Fruit fly (Drosophila melanogaster): ENCODE results near the gene Efhc1.1.

Gene Efhc1.1

dm6 chrX:15745905-15746681 lies 37.4 kb downstream of the Efhc1.1 start, which contains the start of the genes CG8944 and CCT6:
Gene CG8944 (minus strand): TSS chrX:15746231.
Gene CCT6 (plus strand): TSS chrX:15746648.
- no peak for TF ChIP-seq CG7045 (GFP tag; optimal IDR thresholded peaks at IDR 0.05)
- TF ChIP-seq Mnt (GFP tag; optimal IDR thresholded peaks at IDR 0.05), result peak; percentile 34
- no peak for TF ChIP-seq cic (GFP tag; optimal IDR thresholded peaks at IDR 0.05)
- no peak for TF ChIP-seq kay (GFP tag; ENCODE audit: borderline replicate concordance)
- no peak for TF ChIP-seq Clk (GFP tag; optimal IDR thresholded peaks at IDR 0.05)
- TF ChIP-seq cnc (optimal IDR thresholded peaks at IDR 0.05), result no peak
- peak; percentile 22 for TF ChIP-seq ovo (GFP tag; optimal IDR thresholded peaks at IDR 0.05)
- peak; percentile 5 for TF ChIP-seq CG12768 (GFP tag; optimal IDR thresholded peaks at IDR 0.05)
- no peak for TF ChIP-seq Crg-1 (GFP tag; optimal IDR thresholded peaks at IDR 0.05)
- TF ChIP-seq pad (GFP tag; optimal IDR thresholded peaks at IDR 0.05), result no peak
- peak; percentile 18 for TF ChIP-seq tj (GFP tag; optimal IDR thresholded peaks at IDR 0.05)
- no peak for TF ChIP-seq CG14711 (tag; optimal IDR thresholded peaks at IDR 0.05)
- no peak for TF ChIP-seq bab1 (GFP tag; optimal IDR thresholded peaks at IDR 0.05)
- TF ChIP-seq CG11617 (GFP tag; optimal IDR thresholded peaks at IDR 0.05), result peak; percentile 49
- TF ChIP-seq CG5204 (GFP tag; optimal IDR thresholded peaks at IDR 0.05), result no peak
- no peak for TF ChIP-seq Hr96 (GFP tag; optimal IDR thresholded peaks at IDR 0.05)
- TF ChIP-seq CG7101 (tag; optimal IDR thresholded peaks at IDR 0.05), result peak; percentile 49
- TF ChIP-seq CG1620 (GFP tag; optimal IDR thresholded peaks at IDR 0.05), result peak; percentile 21
- TF ChIP-seq toe (GFP tag; optimal IDR thresholded peaks at IDR 0.05), result no peak
- no peak for TF ChIP-seq CG33017 (tag; optimal IDR thresholded peaks at IDR 0.05)

dm6 chrX:15740881-15741280 lies 42.6 kb downstream of the Efhc1.1 start:
- TF ChIP-seq CG14711 (tag; optimal IDR thresholded peaks at IDR 0.05) (peak; percentile 33), Mnt (GFP tag; optimal IDR thresholded peaks at IDR 0.05) (no peak), CG33017 (tag; optimal IDR thresholded peaks at IDR 0.05) (no peak), CG1620 (GFP tag; optimal IDR thresholded peaks at IDR 0.05) (no peak), cic (GFP tag; optimal IDR thresholded peaks at IDR 0.05) (no peak), CG12768 (GFP tag; optimal IDR thresholded peaks at IDR 0.05) (no peak), CG7101 (tag; optimal IDR thresholded peaks at IDR 0.05) (peak; percentile 31), cnc (optimal IDR thresholded peaks at IDR 0.05) (peak; percentile 97 to 100), CG11617 (GFP tag; optimal IDR thresholded peaks at IDR 0.05) (no peak), tj (GFP tag; optimal IDR thresholded peaks at IDR 0.05) (peak; percentile 5), Clk (GFP tag; optimal IDR thresholded peaks at IDR 0.05) (no peak), toe (GFP tag; optimal IDR thresholded peaks at IDR 0.05) (no peak)

DNA sequence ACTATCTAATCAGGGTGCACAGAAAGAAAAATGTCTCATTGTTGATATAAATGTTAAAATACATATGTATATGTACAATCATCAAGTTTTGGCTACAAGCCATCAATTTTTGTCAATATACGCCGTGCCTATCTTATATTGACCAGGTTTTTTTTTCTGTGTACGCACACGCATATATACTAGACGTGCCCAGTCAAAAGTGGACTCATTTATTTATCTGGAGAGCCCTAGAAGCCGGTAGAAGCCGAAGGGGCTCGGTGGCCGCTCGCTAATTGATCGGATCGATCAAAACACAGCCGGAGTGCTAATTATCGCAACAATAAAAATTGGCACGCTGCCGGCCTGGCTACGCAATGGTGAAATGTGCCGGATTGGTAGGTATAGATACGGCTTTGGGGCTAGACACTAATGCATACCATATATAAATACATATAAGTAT lies 43.2 kb downstream of the Efhc1.1 start:
- TF ChIP-seq Mnt (GFP tag; optimal IDR thresholded peaks at IDR 0.05) (peak; percentile 48), CG12768 (GFP tag; optimal IDR thresholded peaks at IDR 0.05) (peak; percentile 63), ovo (GFP tag; optimal IDR thresholded peaks at IDR 0.05) (no peak), CG1620 (GFP tag; optimal IDR thresholded peaks at IDR 0.05) (no peak), bab1 (GFP tag; optimal IDR thresholded peaks at IDR 0.05) (peak; percentile 19), tj (GFP tag; optimal IDR thresholded peaks at IDR 0.05) (no peak), Clk (GFP tag; optimal IDR thresholded peaks at IDR 0.05) (peak; percentile 14), CG14711 (tag; optimal IDR thresholded peaks at IDR 0.05) (peak; percentile 78), Crg-1 (GFP tag; optimal IDR thresholded peaks at IDR 0.05) (peak; percentile 7), CG7101 (tag; optimal IDR thresholded peaks at IDR 0.05) (peak; percentile 87), Hr96 (GFP tag; optimal IDR thresholded peaks at IDR 0.05) (no peak), cnc (optimal IDR thresholded peaks at IDR 0.05) (no peak), kay (GFP tag; ENCODE audit: borderline replicate concordance) (no peak), CG11617 (GFP tag; optimal IDR thresholded peaks at IDR 0.05) (peak; percentile 76), toe (GFP tag; optimal IDR thresholded peaks at IDR 0.05) (no peak), CG33017 (tag; optimal IDR thresholded peaks at IDR 0.05) (peak; percentile 69), CG7045 (GFP tag; optimal IDR thresholded peaks at IDR 0.05) (peak; percentile 31), cic (GFP tag; optimal IDR thresholded peaks at IDR 0.05) (peak; percentile 44), pad (GFP tag; optimal IDR thresholded peaks at IDR 0.05) (peak; percentile 46), CG5204 (GFP tag; optimal IDR thresholded peaks at IDR 0.05) (no peak)

dm6 chrX:15738890-15739550 lies 44.5 kb downstream of the Efhc1.1 start, which contains the start of the genes CG11679 and CG8206:
Gene CG11679 (minus strand): TSS chrX:15738954.
Gene CG8206 (plus strand): TSS chrX:15739230.
- TF ChIP-seq CG5204 (GFP tag; optimal IDR thresholded peaks at IDR 0.05), result no peak
- no peak for TF ChIP-seq kay (GFP tag; ENCODE audit: borderline replicate concordance)
- TF ChIP-seq CG14711 (tag; optimal IDR thresholded peaks at IDR 0.05), result peak; percentile 53
- peak; percentile 71 for TF ChIP-seq toe (GFP tag; optimal IDR thresholded peaks at IDR 0.05)
- no peak for TF ChIP-seq CG12768 (GFP tag; optimal IDR thresholded peaks at IDR 0.05)
- TF ChIP-seq tj (GFP tag; optimal IDR thresholded peaks at IDR 0.05), result peak; percentile 11
- TF ChIP-seq Clk (GFP tag; optimal IDR thresholded peaks at IDR 0.05), result no peak
- peak; percentile 75 for TF ChIP-seq Hr96 (GFP tag; optimal IDR thresholded peaks at IDR 0.05)
- TF ChIP-seq CG33017 (tag; optimal IDR thresholded peaks at IDR 0.05), result peak; percentile 11
- no peak for TF ChIP-seq cnc (optimal IDR thresholded peaks at IDR 0.05)
- TF ChIP-seq CG1620 (GFP tag; optimal IDR thresholded peaks at IDR 0.05), result peak; percentile 71
- TF ChIP-seq CG7101 (tag; optimal IDR thresholded peaks at IDR 0.05), result peak; percentile 61
- TF ChIP-seq ovo (GFP tag; optimal IDR thresholded peaks at IDR 0.05), result peak; percentile 16
- peak; percentile 58 for TF ChIP-seq CG11617 (GFP tag; optimal IDR thresholded peaks at IDR 0.05)
- peak; percentile 75 for TF ChIP-seq bab1 (GFP tag; optimal IDR thresholded peaks at IDR 0.05)
- peak; percentile 24 for TF ChIP-seq cic (GFP tag; optimal IDR thresholded peaks at IDR 0.05)
- TF ChIP-seq Mnt (GFP tag; optimal IDR thresholded peaks at IDR 0.05), result peak; percentile 85
- peak; percentile 45 for TF ChIP-seq pad (GFP tag; optimal IDR thresholded peaks at IDR 0.05)
- peak; percentile 40 for TF ChIP-seq Crg-1 (GFP tag; optimal IDR thresholded peaks at IDR 0.05)
- no peak for TF ChIP-seq CG7045 (GFP tag; optimal IDR thresholded peaks at IDR 0.05)

DNA sequence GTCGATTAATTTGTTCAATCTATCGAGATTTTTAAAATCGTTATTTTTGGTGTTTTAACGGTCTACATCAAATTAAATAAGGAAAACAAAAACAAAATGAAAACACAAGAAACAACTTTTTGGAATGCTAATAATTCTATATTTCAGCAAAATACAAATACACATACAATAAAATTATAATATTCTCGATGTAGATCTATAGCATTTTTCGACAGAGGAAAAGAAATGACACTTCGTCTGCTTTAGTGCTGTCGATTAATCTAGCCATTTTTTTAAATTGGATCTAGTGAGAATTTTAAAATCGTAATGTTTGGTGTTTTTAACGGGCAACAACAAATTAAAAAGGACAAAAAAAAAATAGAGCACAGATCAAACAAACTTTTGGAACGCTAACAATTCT lies 46.4 kb downstream of the Efhc1.1 start, which contains the start of gene Arp6:
Arp6 (minus strand) TSS at position 11 of the 400 bp plus-strand sequence.
- no peak for TF ChIP-seq Mnt (GFP tag; optimal IDR thresholded peaks at IDR 0.05)
- TF ChIP-seq CG12768 (GFP tag; optimal IDR thresholded peaks at IDR 0.05), result no peak
- TF ChIP-seq CG1620 (GFP tag; optimal IDR thresholded peaks at IDR 0.05), result no peak
- no peak for TF ChIP-seq cic (GFP tag; optimal IDR thresholded peaks at IDR 0.05)
- TF ChIP-seq CG7101 (tag; optimal IDR thresholded peaks at IDR 0.05), result no peak
- no peak for TF ChIP-seq Clk (GFP tag; optimal IDR thresholded peaks at IDR 0.05)
- TF ChIP-seq Hr96 (GFP tag; optimal IDR thresholded peaks at IDR 0.05), result no peak

All from whole organism, adult.